Worm (Caenorhabditis elegans) whole organism, L3 larva: ENCODE results near the gene hlh-14.

Source experiments
- R02D3.7 ChIP-seq: fragments of 150-350 bp; optimal IDR thresholded peaks from 2 replicates; lab custom pipeline; 2014; ENCODE audit warnings: missing biosample characterization, missing genetic modification characterization
- ZK546.5 ChIP-seq: sonication (generic microtip); optimal IDR thresholded peaks from 2 replicates; lab custom pipeline; 2017; ENCODE audit warnings: missing biosample characterization, missing genetic modification characterization
- aly-2 ChIP-seq: fragments of 150-350 bp; optimal IDR thresholded peaks from 2 replicates; lab custom pipeline; 2014; ENCODE audit warnings: missing biosample characterization, missing genetic modification characterization
- ama-1 ChIP-seq: fragments of 150-350 bp; optimal IDR thresholded peaks from 2 replicates; lab custom pipeline; 2018
- ceh-16 ChIP-seq: sonication (generic microtip); optimal IDR thresholded peaks from 2 replicates; lab custom pipeline; 2017; ENCODE audit warnings: missing biosample characterization, missing genetic modification characterization
- ceh-28 ChIP-seq: fragments of 150-350 bp; optimal IDR thresholded peaks from 2 replicates; lab custom pipeline; 2014; ENCODE audit warnings: missing biosample characterization, missing genetic modification reagents, missing genetic modification characterization
- ceh-9 ChIP-seq: sonication (generic microtip); optimal IDR thresholded peaks from 2 replicates; lab custom pipeline; 2018; ENCODE audit warnings: missing biosample characterization, missing genetic modification characterization
- daf-12 ChIP-seq: fragments of 150-350 bp; optimal IDR thresholded peaks from 2 replicates; lab custom pipeline; 2014; ENCODE audit warnings: missing biosample characterization, missing genetic modification reagents, missing genetic modification characterization
- egl-5 ChIP-seq: fragments of 150-350 bp; optimal IDR thresholded peaks from 2 replicates; lab custom pipeline; 2017; ENCODE audit warnings: missing biosample characterization, missing genetic modification reagents, missing genetic modification characterization, inconsistent platforms
- elt-1 ChIP-seq: fragments of 150-350 bp; optimal IDR thresholded peaks from 2 replicates; lab custom pipeline; 2014; ENCODE audit warnings: missing biosample characterization, missing genetic modification characterization
- elt-2 ChIP-seq: sonication (generic microtip); optimal IDR thresholded peaks from 2 replicates; lab custom pipeline; 2016; ENCODE audit warnings: missing genetic modification reagents, mild to moderate bottlenecking, missing genetic modification characterization, missing compliant biosample characterization
- elt-3 ChIP-seq, 3 experiments: fragments of 150-350 bp in 1 of 3; sonication (generic microtip) in 2 of 3; optimal IDR thresholded peaks; 2 replicates in 2 of 3; 4 replicates in 1 of 3; lab custom pipeline; 2014 to 2017; ENCODE audit warnings: missing biosample characterization in 3 of 3, missing genetic modification characterization in 3 of 3
- eor-1 ChIP-seq, 2 experiments: fragments of 150-350 bp; optimal IDR thresholded peaks; 2 replicates each; lab custom pipeline; 2014 to 2018; ENCODE audit warnings: missing biosample characterization in 2 of 2, missing genetic modification characterization in 2 of 2
- fkh-10 ChIP-seq: sonication (generic microtip); optimal IDR thresholded peaks from 2 replicates; lab custom pipeline; 2017; ENCODE audit warnings: missing biosample characterization, missing genetic modification reagents, missing genetic modification characterization
- fkh-2 ChIP-seq: fragments of 150-350 bp; optimal IDR thresholded peaks from 2 replicates; lab custom pipeline; 2014; ENCODE audit warnings: missing biosample characterization, missing genetic modification reagents, missing genetic modification characterization
- fos-1 ChIP-seq: fragments of 150-350 bp; optimal IDR thresholded peaks from 2 replicates; lab custom pipeline; 2014; ENCODE audit warnings: missing biosample characterization, missing genetic modification characterization
- hmg-11 ChIP-seq: sonication (generic microtip); optimal IDR thresholded peaks from 2 replicates; lab custom pipeline; 2016; ENCODE audit warnings: missing genetic modification characterization, missing compliant biosample characterization
- lin-15B ChIP-seq: fragments of 150-350 bp; optimal IDR thresholded peaks from 2 replicates; lab custom pipeline; 2014; ENCODE audit warnings: missing biosample characterization, missing genetic modification characterization
- lin-39 ChIP-seq: fragments of 150-350 bp; optimal IDR thresholded peaks from 2 replicates; lab custom pipeline; 2018; ENCODE audit warnings: missing biosample characterization, missing genetic modification reagents, missing genetic modification characterization
- lsy-12 ChIP-seq: sonication (generic microtip); optimal IDR thresholded peaks from 2 replicates; lab custom pipeline; 2016; ENCODE audit warnings: mild to moderate bottlenecking, missing genetic modification characterization, missing compliant biosample characterization
- mml-1 ChIP-seq: fragments of 150-350 bp; sonication (generic microtip); optimal IDR thresholded peaks from 3 replicates; lab custom pipeline; 2014; ENCODE audit warnings: missing biosample characterization, missing genetic modification characterization
- nfya-1 ChIP-seq: sonication (generic microtip); optimal IDR thresholded peaks from 2 replicates; lab custom pipeline; 2017; ENCODE audit warnings: missing genetic modification characterization, mild to moderate bottlenecking, missing compliant biosample characterization, antibody characterized with exemption, moderate library complexity; ENCODE audit not compliant: insufficient read depth
- nhr-11 ChIP-seq: fragments of 150-350 bp; optimal IDR thresholded peaks from 2 replicates; lab custom pipeline; 2014; ENCODE audit warnings: missing biosample characterization, missing genetic modification characterization
- nhr-12 ChIP-seq: fragments of 150-350 bp; optimal IDR thresholded peaks from 2 replicates; lab custom pipeline; 2014; ENCODE audit warnings: missing biosample characterization, missing genetic modification characterization
- nhr-23 ChIP-seq: fragments of 150-350 bp; optimal IDR thresholded peaks from 2 replicates; lab custom pipeline; 2014; ENCODE audit warnings: missing biosample characterization, missing genetic modification reagents, missing genetic modification characterization
- nhr-237 ChIP-seq: fragments of 150-350 bp; optimal IDR thresholded peaks from 2 replicates; lab custom pipeline; 2014; ENCODE audit warnings: missing biosample characterization, missing genetic modification characterization
- nhr-25 ChIP-seq: sonication (generic microtip); optimal IDR thresholded peaks from 2 replicates; lab custom pipeline; 2017; ENCODE audit warnings: missing biosample characterization, missing genetic modification characterization
- nhr-28 ChIP-seq: fragments of 150-350 bp; optimal IDR thresholded peaks from 2 replicates; lab custom pipeline; 2014; ENCODE audit warnings: missing biosample characterization, missing genetic modification characterization
- nhr-43 ChIP-seq: sonication (generic microtip); optimal IDR thresholded peaks from 2 replicates; lab custom pipeline; 2016; ENCODE audit warnings: mild to moderate bottlenecking, missing genetic modification characterization, missing compliant biosample characterization; ENCODE audit not compliant: poor library complexity, severe bottlenecking
- nhr-76 ChIP-seq: fragments of 150-350 bp; sonication (generic microtip); optimal IDR thresholded peaks from 5 replicates; lab custom pipeline; 2014; ENCODE audit warnings: missing biosample characterization, missing genetic modification characterization
- nhr-77 ChIP-seq: fragments of 150-350 bp; optimal IDR thresholded peaks from 2 replicates; lab custom pipeline; 2014; ENCODE audit warnings: missing biosample characterization, missing genetic modification characterization
- pha-4 ChIP-seq: fragments of 150-350 bp; optimal IDR thresholded peaks from 2 replicates; lab custom pipeline; 2014; ENCODE audit warnings: missing biosample characterization, missing genetic modification reagents, missing genetic modification characterization
- pqm-1 ChIP-seq: fragments of 150-350 bp; optimal IDR thresholded peaks from 2 replicates; lab custom pipeline; 2017; ENCODE audit warnings: missing biosample characterization, missing genetic modification characterization, inconsistent platforms
- sea-2 ChIP-seq: fragments of 150-350 bp; sonication (generic microtip); optimal IDR thresholded peaks from 4 replicates; lab custom pipeline; 2014; ENCODE audit warnings: missing biosample characterization, missing genetic modification reagents, missing genetic modification characterization
- skn-1 ChIP-seq: fragments of 150-350 bp; optimal IDR thresholded peaks from 2 replicates; lab custom pipeline; 2014; ENCODE audit warnings: missing biosample characterization, missing genetic modification characterization
- snpc-4 ChIP-seq: fragments of 150-350 bp; optimal IDR thresholded peaks from 2 replicates; lab custom pipeline; 2014; ENCODE audit warnings: missing biosample characterization, missing genetic modification characterization
- tbx-2 ChIP-seq: sonication (generic microtip); optimal IDR thresholded peaks from 2 replicates; lab custom pipeline; 2016; ENCODE audit warnings: mild to moderate bottlenecking, missing genetic modification characterization, missing compliant biosample characterization
- unc-39 ChIP-seq: sonication (generic microtip); optimal IDR thresholded peaks from 4 replicates; lab custom pipeline; 2017; ENCODE audit warnings: missing biosample characterization, missing genetic modification characterization
- unc-62 ChIP-seq: fragments of 150-350 bp; sonication (generic microtip); optimal IDR thresholded peaks from 4 replicates; lab custom pipeline; 2014; ENCODE audit warnings: missing biosample characterization, missing genetic modification reagents, missing genetic modification characterization
- zag-1 ChIP-seq: fragments of 150-350 bp; optimal IDR thresholded peaks from 2 replicates; lab custom pipeline; 2014; ENCODE audit warnings: missing biosample characterization, missing genetic modification characterization
- ztf-11 ChIP-seq: fragments of 150-350 bp; optimal IDR thresholded peaks from 2 replicates; lab custom pipeline; 2014; ENCODE audit warnings: missing biosample characterization, missing genetic modification characterization
- ztf-4 ChIP-seq: fragments of 150-350 bp; optimal IDR thresholded peaks from 2 replicates; lab custom pipeline; 2014; ENCODE audit warnings: missing biosample characterization, missing genetic modification characterization

The hlh-14 gene

ce11 chrII:5735744-5736143, 3.0 kb downstream of the hlh-14 start:
- TF ChIP-seq elt-1 (tag; lab: Kevin White, UChicago) = peak; percentile 74
- TF ChIP-seq zag-1 (tag; lab: Kevin White, UChicago) = no peak

DNA sequence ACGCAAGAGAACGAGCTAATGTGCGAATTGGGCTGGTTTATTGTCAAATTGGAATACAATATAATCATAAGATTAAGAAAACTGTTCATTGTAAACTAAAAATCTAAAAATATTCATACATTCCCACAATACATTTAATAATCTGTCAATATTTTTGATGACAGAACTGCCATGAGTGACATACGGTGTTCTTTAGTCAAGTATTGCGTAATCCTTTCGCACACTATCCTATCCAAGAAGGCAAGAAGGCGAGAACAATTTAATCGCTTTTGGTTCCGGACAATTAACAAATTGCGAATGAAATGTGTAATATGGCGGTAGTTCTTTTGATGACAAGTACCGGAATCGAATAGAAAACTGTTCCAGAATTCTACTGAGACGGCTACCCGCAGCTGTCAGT, 3.8 kb downstream of the hlh-14 start:
- TF ChIP-seq nhr-12 = no peak
- no peak for TF ChIP-seq fos-1 (tag; lab: Kevin White, UChicago)
- TF ChIP-seq tbx-2 = no peak
- TF ChIP-seq ama-1 = no peak
- no peak for TF ChIP-seq ztf-4 (tag; lab: Kevin White, UChicago)
- no peak for TF ChIP-seq fkh-10 (GFP tag; lab: Kevin White, UChicago)
- TF ChIP-seq egl-5 (tag; lab: Kevin White, UChicago) = no peak
- TF ChIP-seq nhr-237 (tag; lab: Kevin White, UChicago) = no peak
- no peak for TF ChIP-seq elt-1 (tag; lab: Kevin White, UChicago)
- TF ChIP-seq nfya-1 (tag; lab: Kevin White, UChicago) = no peak
- no peak for TF ChIP-seq elt-2 (tag; lab: Kevin White, UChicago)
- TF ChIP-seq nhr-23 (tag; lab: Kevin White, UChicago) = no peak
- TF ChIP-seq fkh-2 (tag; lab: Kevin White, UChicago) = no peak
- no peak for TF ChIP-seq elt-3 (tag; optimal IDR thresholded peaks at IDR 0.05; lab: Kevin White, UChicago)
- no peak for TF ChIP-seq ceh-16 (tag; lab: Kevin White, UChicago)
- TF ChIP-seq lsy-12 = no peak
- no peak for TF ChIP-seq unc-62 (GFP tag; lab: Kevin White, UChicago)
- TF ChIP-seq nhr-11 (tag; lab: Kevin White, UChicago) = no peak
- TF ChIP-seq ZK546.5 (tag; lab: Kevin White, UChicago) = no peak
- TF ChIP-seq sea-2 = no peak
- TF ChIP-seq, all 47 proteins: peak for 0

- TF ChIP-seq ceh-28 = no peak
- TF ChIP-seq lin-15B (tag; lab: Kevin White, UChicago) = no peak
- TF ChIP-seq zag-1 (tag; lab: Kevin White, UChicago) = no peak
- TF ChIP-seq lin-39 (tag; lab: Kevin White, UChicago) = no peak
- TF ChIP-seq R02D3.7 (tag; lab: Kevin White, UChicago) = no peak
- TF ChIP-seq pha-4 (tag; lab: Kevin White, UChicago) = no peak
- TF ChIP-seq ztf-11 (tag; lab: Kevin White, UChicago) = no peak
- TF ChIP-seq aly-2 (tag; lab: Kevin White, UChicago) = no peak
- no peak for TF ChIP-seq ceh-9
- TF ChIP-seq ama-1 = no peak
These were observed 8.2 kb downstream of the hlh-14 start, which contains the start of the genes C18A3.7 and C18A3.11 for ce11 chrII:5730343-5731083. TSS of gene C18A3.7 (minus strand) at chrII:5730443. TSS of gene C18A3.11 (plus strand) at chrII:5731033.

DNA sequence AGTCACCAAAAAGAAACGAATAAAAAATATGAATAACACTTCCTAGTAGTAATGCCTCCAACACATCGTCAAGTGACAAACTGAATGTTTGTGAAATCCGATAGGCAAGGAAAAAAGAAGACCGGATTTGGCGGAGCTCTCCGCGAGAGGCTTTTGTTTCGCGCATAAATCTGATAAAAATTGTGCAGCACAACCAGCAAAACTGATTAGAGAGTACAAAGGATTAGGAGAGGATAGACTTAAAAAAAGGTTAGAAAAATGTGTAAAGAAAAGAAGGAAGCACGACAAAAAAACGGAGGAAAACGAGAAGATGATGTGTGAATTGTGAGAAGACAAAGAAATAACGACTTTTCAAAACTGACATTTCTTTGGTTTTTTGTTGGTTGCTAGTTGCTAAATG, 11.0 kb downstream of the hlh-14 start, which contains the start of gene rab-3:
rab-3 (minus strand) TSS at position 147 of the 400 bp plus-strand sequence.
- no peak for TF ChIP-seq sea-2
- peak; percentile 66 for TF ChIP-seq fkh-10 (GFP tag; lab: Kevin White, UChicago)
- TF ChIP-seq snpc-4 (tag; lab: Kevin White, UChicago) = no peak
- TF ChIP-seq pha-4 (tag; lab: Kevin White, UChicago) = no peak
- TF ChIP-seq nfya-1 (tag; lab: Kevin White, UChicago) = no peak

ce11 chrII:5725094-5725493, 13.6 kb downstream of the hlh-14 start:
- TF ChIP-seq mml-1 (no peak), nhr-28 (no peak), unc-62 (GFP tag; lab: Kevin White, UChicago) (no peak), snpc-4 (tag; lab: Kevin White, UChicago) (peak; percentile 73), nhr-23 (tag; lab: Kevin White, UChicago) (no peak), elt-3 (tag; optimal IDR thresholded peaks at IDR 0.05; lab: Kevin White, UChicago) (no peak), unc-39 (no peak), fkh-2 (tag; lab: Kevin White, UChicago) (no peak), ceh-9 (no peak), ceh-28 (no peak), pqm-1 (no peak), ztf-11 (tag; lab: Kevin White, UChicago) (no peak), zag-1 (tag; lab: Kevin White, UChicago) (peak; percentile 46), tbx-2 (peak; percentile 42), ztf-4 (tag; lab: Kevin White, UChicago) (no peak), nhr-25 (tag; lab: Kevin White, UChicago) (no peak), eor-1 (tag; optimal IDR thresholded peaks at IDR 0.05; lab: Kevin White, UChicago) (no peak), hmg-11 (peak; percentile 66), nhr-76 (tag; lab: Kevin White, UChicago) (no peak), lin-39 (tag; lab: Kevin White, UChicago) (peak; percentile 94), sea-2 (no peak), nhr-43 (tag; lab: Kevin White, UChicago) (no peak), nhr-77 (tag; lab: Kevin White, UChicago) (no peak), skn-1 (tag; lab: Kevin White, UChicago) (no peak), nfya-1 (tag; lab: Kevin White, UChicago) (peak; percentile 80), lsy-12 (no peak), daf-12 (no peak), aly-2 (tag; lab: Kevin White, UChicago) (no peak)
